Worm (Caenorhabditis elegans) whole organism, L3 larva: ENCODE results near the gene spp-28.

Experiments used
- lin-15B ChIP-seq: fragments of 150-350 bp; optimal IDR thresholded peaks from 2 replicates; lab custom pipeline; 2014; ENCODE audit warnings: missing biosample characterization, missing genetic modification characterization
- nhr-11 ChIP-seq: fragments of 150-350 bp; optimal IDR thresholded peaks from 2 replicates; lab custom pipeline; 2014; ENCODE audit warnings: missing biosample characterization, missing genetic modification characterization
- nhr-25 ChIP-seq: sonication (generic microtip); optimal IDR thresholded peaks from 2 replicates; lab custom pipeline; 2017; ENCODE audit warnings: missing biosample characterization, missing genetic modification characterization
- pqm-1 ChIP-seq: fragments of 150-350 bp; optimal IDR thresholded peaks from 2 replicates; lab custom pipeline; 2017; ENCODE audit warnings: missing biosample characterization, missing genetic modification characterization, inconsistent platforms
- skn-1 ChIP-seq: fragments of 150-350 bp; optimal IDR thresholded peaks from 2 replicates; lab custom pipeline; 2014; ENCODE audit warnings: missing biosample characterization, missing genetic modification characterization

DNA sequence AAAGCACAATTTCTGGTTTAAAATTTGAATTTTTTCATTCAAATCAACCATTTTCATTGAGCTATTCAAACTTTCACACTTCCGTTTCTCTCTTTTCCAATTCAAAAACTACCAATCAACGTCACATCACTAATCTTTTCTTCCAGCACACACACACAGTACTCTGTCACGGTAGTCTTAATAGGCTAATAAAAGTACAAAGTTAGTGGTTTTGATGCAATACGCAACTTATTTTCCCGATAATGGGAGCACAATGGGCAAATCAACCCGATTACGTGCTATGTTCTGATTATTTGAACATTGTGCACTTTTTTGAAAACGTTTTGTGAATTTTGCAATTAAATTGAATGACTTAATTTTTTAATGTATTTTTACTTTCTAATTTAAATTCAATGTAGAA, 37.2 kb upstream of the spp-28 start:
- TF ChIP-seq pqm-1 (tag; lab: Kevin White, UChicago) (peak; percentile 56), nhr-25 (tag; lab: Kevin White, UChicago) (no peak), lin-15B (tag; lab: Kevin White, UChicago) (no peak), skn-1 (tag; lab: Kevin White, UChicago) (no peak), nhr-11 (tag; lab: Kevin White, UChicago) (no peak)
